Worm (Caenorhabditis elegans) whole organism, L1 larva: ENCODE results near the gene eif-2D.
A peak's percentile ranks its signal among the peaks of the same experiment; 100 is the strongest.

Experiments used
- F16B12.6 ChIP-seq: fragments of 150-350 bp; optimal IDR thresholded peaks from 2 replicates; lab custom pipeline; 2014; ENCODE audit warnings: missing biosample characterization, missing genetic modification characterization
- blmp-1 ChIP-seq: fragments of 150-350 bp; optimal IDR thresholded peaks from 2 replicates; lab custom pipeline; 2014; ENCODE audit warnings: missing biosample characterization, missing genetic modification characterization
- ceh-8 ChIP-seq: fragments of 200-800 bp; sonication (Bioruptor generic); optimal IDR thresholded peaks from 2 replicates; lab custom pipeline; 2018; ENCODE audit warnings: mild to moderate bottlenecking, missing genetic modification characterization, moderate library complexity, missing compliant biosample characterization
- ceh-88 ChIP-seq: fragments of 200-800 bp; sonication (Bioruptor generic); IDR thresholded peaks from 2 replicates; pipeline ENCODE4 v1.3.6; 2022; ENCODE audit warnings: missing genetic modification characterization, missing compliant biosample characterization
- ceh-90 ChIP-seq: sonication (generic microtip); optimal IDR thresholded peaks from 2 replicates; lab custom pipeline; 2016; ENCODE audit warnings: missing genetic modification characterization, missing compliant biosample characterization
- ces-1 ChIP-seq: fragments of 150-350 bp; optimal IDR thresholded peaks from 2 replicates; lab custom pipeline; 2014; ENCODE audit warnings: missing biosample characterization, missing genetic modification reagents, missing genetic modification characterization
- dpl-1 ChIP-seq, 3 experiments: fragments of 150-350 bp in 2 of 3; sonication (generic microtip) in 1 of 3; optimal IDR thresholded peaks; 2 replicates each; lab custom pipeline; 2014 to 2017; ENCODE audit warnings: missing biosample characterization in 3 of 3, missing genetic modification characterization in 3 of 3, missing genetic modification reagents in 3 of 3
- efl-1 ChIP-seq, 4 experiments: fragments of 150-350 bp; optimal IDR thresholded peaks in 3 of 4; peaks in 1 of 4; 1 replicate in 1 of 4; 2 replicates in 3 of 4; lab custom pipeline; 2014; ENCODE audit warnings: missing biosample characterization in 2 of 4, missing genetic modification characterization in 2 of 4, missing genetic modification reagents in 2 of 4
- elt-2 ChIP-seq: sonication (generic microtip); optimal IDR thresholded peaks from 2 replicates; lab custom pipeline; 2016; ENCODE audit warnings: missing genetic modification characterization, mild to moderate bottlenecking, inconsistent platforms, missing compliant biosample characterization, missing genetic modification reagents
- fkh-10 ChIP-seq: sonication (generic microtip); optimal IDR thresholded peaks from 2 replicates; lab custom pipeline; 2017; ENCODE audit warnings: missing biosample characterization, missing genetic modification reagents, missing genetic modification characterization
- fkh-4 ChIP-seq: sonication (generic microtip); optimal IDR thresholded peaks from 2 replicates; lab custom pipeline; 2016; ENCODE audit warnings: missing compliant biosample characterization, missing genetic modification characterization, borderline replicate concordance
- grh-1 ChIP-seq: fragments of 200-800 bp; sonication (Bioruptor generic); IDR thresholded peaks from 2 replicates; pipeline ENCODE4 v1.3.6; 2022; ENCODE audit warnings: missing genetic modification reagents, missing genetic modification characterization, missing compliant biosample characterization
- hlh-17 ChIP-seq: fragments of 200-800 bp; sonication (Bioruptor generic); optimal IDR thresholded peaks from 2 replicates; lab custom pipeline; 2018; ENCODE audit warnings: missing genetic modification characterization, mild to moderate bottlenecking, missing compliant biosample characterization, moderate library complexity, borderline replicate concordance
- isw-1 ChIP-seq: fragments of 200-800 bp; sonication (Bioruptor generic); IDR thresholded peaks from 2 replicates; pipeline ENCODE4 v1.3.6; 2022; ENCODE audit warnings: missing genetic modification characterization, missing compliant biosample characterization
- jun-1 ChIP-seq: fragments of 150-350 bp; optimal IDR thresholded peaks from 2 replicates; lab custom pipeline; 2014; ENCODE audit warnings: missing biosample characterization, missing genetic modification reagents, missing genetic modification characterization
- lin-13 ChIP-seq: fragments of 150-350 bp; optimal IDR thresholded peaks from 2 replicates; lab custom pipeline; 2014; ENCODE audit warnings: missing biosample characterization, missing genetic modification reagents, missing genetic modification characterization
- lin-14 ChIP-seq: fragments of 200-800 bp; sonication (Bioruptor generic); optimal IDR thresholded peaks from 2 replicates; lab custom pipeline; 2018; ENCODE audit warnings: mild to moderate bottlenecking, missing genetic modification characterization, moderate library complexity, missing compliant biosample characterization
- lir-3 ChIP-seq: sonication (generic microtip); optimal IDR thresholded peaks from 2 replicates; lab custom pipeline; 2016; ENCODE audit warnings: mild to moderate bottlenecking, missing genetic modification characterization, moderate library complexity, missing compliant biosample characterization; ENCODE audit not compliant: poor library complexity
- mab-9 ChIP-seq: fragments of 200-800 bp; sonication (Bioruptor generic); IDR thresholded peaks from 2 replicates; pipeline ENCODE4 v1.3.6; 2022; ENCODE audit warnings: missing genetic modification reagents, missing genetic modification characterization, missing compliant biosample characterization
- nhr-237 ChIP-seq: fragments of 150-350 bp; optimal IDR thresholded peaks from 2 replicates; lab custom pipeline; 2014; ENCODE audit warnings: missing biosample characterization, missing genetic modification characterization
- nhr-71 ChIP-seq: sonication (generic microtip); optimal IDR thresholded peaks from 2 replicates; lab custom pipeline; 2016; ENCODE audit warnings: mild to moderate bottlenecking, missing genetic modification characterization, moderate library complexity, missing compliant biosample characterization
- nhr-76 ChIP-seq: sonication (generic microtip); optimal IDR thresholded peaks from 2 replicates; lab custom pipeline; 2017; ENCODE audit warnings: missing biosample characterization, missing genetic modification characterization
- nhr-84 ChIP-seq: sonication (generic microtip); optimal IDR thresholded peaks from 2 replicates; lab custom pipeline; 2017; ENCODE audit warnings: missing biosample characterization, missing genetic modification characterization
- nhr-85 ChIP-seq: sonication (generic microtip); peaks from one replicate; lab custom pipeline; 2016; ENCODE audit warnings: missing genetic modification characterization, inconsistent platforms, missing compliant biosample characterization
- pag-3 ChIP-seq: sonication (generic microtip); optimal IDR thresholded peaks from 2 replicates; lab custom pipeline; 2017; ENCODE audit warnings: missing genetic modification characterization, mild to moderate bottlenecking, missing compliant biosample characterization, antibody characterized with exemption, borderline replicate concordance; ENCODE audit not compliant: insufficient read depth
- pax-3 ChIP-seq: fragments of 200-800 bp; sonication (Bioruptor generic); optimal IDR thresholded peaks from 2 replicates; lab custom pipeline; 2018; ENCODE audit warnings: mild to moderate bottlenecking, missing genetic modification characterization, moderate library complexity, missing compliant biosample characterization
- swsn-7 ChIP-seq: sonication (generic microtip); optimal IDR thresholded peaks from 2 replicates; lab custom pipeline; 2016; ENCODE audit warnings: missing genetic modification characterization, missing compliant biosample characterization
- tbx-2 ChIP-seq: sonication (generic microtip); optimal IDR thresholded peaks from 2 replicates; lab custom pipeline; 2016; ENCODE audit warnings: missing genetic modification characterization, missing compliant biosample characterization
- tlp-1 ChIP-seq: fragments of 150-350 bp; optimal IDR thresholded peaks from 2 replicates; lab custom pipeline; 2014; ENCODE audit warnings: missing biosample characterization, missing genetic modification characterization
- unc-30 ChIP-seq: sonication (generic microtip); optimal IDR thresholded peaks from 2 replicates; lab custom pipeline; 2017; ENCODE audit warnings: missing biosample characterization, missing genetic modification characterization
- unc-62 ChIP-seq: fragments of 150-350 bp; optimal IDR thresholded peaks from 2 replicates; lab custom pipeline; 2014; ENCODE audit warnings: missing biosample characterization, missing genetic modification reagents, missing genetic modification characterization
- vab-15 ChIP-seq: sonication (generic microtip); optimal IDR thresholded peaks from 2 replicates; lab custom pipeline; 2017; ENCODE audit warnings: missing genotype, mild to moderate bottlenecking, missing genetic modification characterization, missing compliant biosample characterization
- zip-4 ChIP-seq: fragments of 200-800 bp; sonication (Bioruptor generic); optimal IDR thresholded peaks from 2 replicates; lab custom pipeline; 2018; ENCODE audit warnings: mild to moderate bottlenecking, missing genetic modification characterization, moderate library complexity, missing compliant biosample characterization
- ztf-11 ChIP-seq, 2 experiments: sonication (generic microtip); optimal IDR thresholded peaks; 2 replicates each; lab custom pipeline; 2016 to 2017; ENCODE audit warnings: missing genetic modification characterization in 2 of 2, missing biosample characterization in 1 of 2, missing compliant biosample characterization in 1 of 2
- ztf-4 ChIP-seq: fragments of 150-350 bp; optimal IDR thresholded peaks from 2 replicates; lab custom pipeline; 2014; ENCODE audit warnings: missing biosample characterization, missing genetic modification characterization

The eif-2D gene

DNA sequence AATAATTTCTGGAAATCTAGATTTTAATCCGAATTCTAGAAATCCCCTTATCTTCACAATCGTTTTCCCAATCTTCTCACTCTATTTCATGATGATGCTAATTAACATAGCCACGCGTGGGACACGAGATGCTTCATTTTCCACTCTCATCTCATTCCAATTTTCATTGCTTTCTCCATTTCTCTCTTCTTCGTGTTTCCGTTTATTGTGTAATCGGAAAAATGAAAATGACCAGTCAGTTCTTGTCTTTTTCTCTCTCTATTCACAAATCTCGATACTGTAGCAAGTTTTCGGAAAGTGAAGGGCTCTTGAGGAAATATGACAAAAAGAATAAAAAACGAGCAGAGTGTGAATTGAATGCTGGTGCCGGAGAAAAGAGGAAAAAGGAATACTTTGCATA lies 13.0 kb downstream of the eif-2D start:
- peak; percentile 55 for TF ChIP-seq lin-14 (GFP tag; lab: Kevin White, UChicago)
- TF ChIP-seq blmp-1 (tag; lab: Kevin White, UChicago) = peak; percentile 93
- no peak for TF ChIP-seq vab-15 (tag; lab: Kevin White, UChicago)
- no peak for TF ChIP-seq lin-13 (GFP tag; lab: Kevin White, UChicago)
- TF ChIP-seq ztf-4 (tag; lab: Kevin White, UChicago) = no peak
- TF ChIP-seq nhr-85 = peak; percentile 15
- no peak for TF ChIP-seq pag-3 (tag; lab: Kevin White, UChicago)
- no peak for TF ChIP-seq nhr-237
- no peak for TF ChIP-seq elt-2 (tag; lab: Kevin White, UChicago)

ce11 chrII:5707532-5707931 lies 16.0 kb downstream of the eif-2D start, which contains the start of gene osta-2:
Gene osta-2 (plus strand): TSS chrII:5707691.
- TF ChIP-seq blmp-1 (tag; lab: Kevin White, UChicago) (peak; percentile 12), pax-3 (no peak), lin-14 (GFP tag; lab: Kevin White, UChicago) (peak; percentile 27)
- TF ChIP-seq, all 84 proteins: peak for 2

DNA sequence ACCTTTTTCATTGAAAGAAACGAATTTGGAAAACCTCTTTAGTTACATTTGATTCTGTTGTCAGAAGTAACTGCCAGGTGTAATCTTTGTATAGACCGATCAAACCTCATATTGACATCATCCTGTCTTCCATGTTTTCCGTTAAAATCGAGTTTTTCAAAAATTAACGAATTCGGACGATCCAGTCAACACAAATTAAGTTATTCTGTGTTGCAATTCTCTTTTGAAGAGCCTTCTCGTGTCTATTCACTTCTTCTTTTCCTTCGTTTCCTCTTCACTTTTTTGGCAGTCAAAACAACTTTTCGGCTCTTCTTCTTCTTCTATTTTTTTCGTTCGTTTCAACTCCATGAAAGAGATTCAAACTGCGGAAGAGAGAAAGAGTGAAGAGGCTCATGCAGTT lies 16.6 kb downstream of the eif-2D start:
- no peak for TF ChIP-seq ceh-88 (GFP tag; lab: Robert Waterston, UW)
- TF ChIP-seq unc-62 (GFP tag; lab: Kevin White, UChicago) = no peak
- TF ChIP-seq fkh-10 = peak; percentile 90
- no peak for TF ChIP-seq lir-3 (tag; lab: Kevin White, UChicago)
- TF ChIP-seq grh-1 (GFP tag; lab: Robert Waterston, UW) = no peak
- TF ChIP-seq ces-1 (GFP tag; lab: Kevin White, UChicago) = no peak
- no peak for TF ChIP-seq mab-9 (GFP tag; lab: Robert Waterston, UW)
- TF ChIP-seq nhr-84 = no peak
- TF ChIP-seq nhr-71 = peak; percentile 4
- TF ChIP-seq F16B12.6 (tag; lab: Kevin White, UChicago) = no peak
- no peak for TF ChIP-seq pag-3 (tag; lab: Kevin White, UChicago)
- no peak for TF ChIP-seq ceh-8 (GFP tag; lab: Kevin White, UChicago)
- no peak for TF ChIP-seq tlp-1 (tag; lab: Kevin White, UChicago)
- no peak for TF ChIP-seq dpl-1 (GFP tag; optimal IDR thresholded peaks at IDR 0.05; lab: Kevin White, UChicago)
- no peak for TF ChIP-seq unc-30 (tag; lab: Kevin White, UChicago)
- peak; percentile 77 for TF ChIP-seq lin-14 (GFP tag; lab: Kevin White, UChicago)
- no peak for TF ChIP-seq hlh-17
- no peak for TF ChIP-seq swsn-7
- no peak for TF ChIP-seq jun-1 (tag; lab: Kevin White, UChicago)
- no peak for TF ChIP-seq ceh-90 (tag; lab: Kevin White, UChicago)
- no peak for TF ChIP-seq ztf-11 (tag; optimal IDR thresholded peaks at IDR 0.05; lab: Kevin White, UChicago)
- peak; percentile 42 for TF ChIP-seq tbx-2 (tag; lab: Kevin White, UChicago)
- no peak for TF ChIP-seq zip-4
- TF ChIP-seq nhr-76 (tag; lab: Kevin White, UChicago) = no peak
- no peak for TF ChIP-seq isw-1 (GFP tag; lab: Robert Waterston, UW)

DNA sequence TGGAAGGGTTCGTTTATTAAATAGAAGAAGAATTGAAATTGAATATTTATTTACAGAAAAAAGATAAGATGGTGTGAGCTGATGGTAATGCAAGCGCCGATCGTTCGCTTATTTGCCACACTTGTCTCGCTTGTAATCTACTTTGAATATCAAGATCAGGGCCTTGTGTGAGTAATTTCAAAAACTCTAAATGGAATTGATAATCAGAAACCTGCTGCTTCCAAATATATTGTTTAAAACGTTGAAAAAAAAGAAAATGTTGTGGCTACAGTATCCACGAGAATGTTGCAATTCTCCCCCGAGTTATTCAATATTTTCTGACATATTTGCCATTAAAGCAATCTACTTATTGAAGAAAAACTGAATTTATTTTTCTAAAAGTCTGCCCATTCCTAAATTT lies 19.3 kb downstream of the eif-2D start:
- TF ChIP-seq efl-1 (optimal IDR thresholded peaks at IDR 0.05; lab: Kevin White, UChicago) = no peak
- TF ChIP-seq efl-1 (GFP tag; optimal IDR thresholded peaks at IDR 0.05 in 1 of 2; lab: Kevin White, UChicago) = peak in 1 of 2 experiments; percentile 81
- TF ChIP-seq fkh-4 (tag; lab: Kevin White, UChicago) = no peak
